Worm (Caenorhabditis elegans) whole organism, L1 larva: Measurements from ENCODE around the gene F54H12.2.
A peak's percentile ranks its signal among the peaks of the same experiment; 100 is the strongest.

Experiments used
- C04F5.9 ChIP-seq: sonication (generic microtip); optimal IDR thresholded peaks from 2 replicates; lab custom pipeline; 2016; ENCODE audit warnings: missing genetic modification characterization, missing compliant biosample characterization
- C16A3.4 ChIP-seq: fragments of 150-350 bp; optimal IDR thresholded peaks from 2 replicates; lab custom pipeline; 2014; ENCODE audit warnings: missing biosample characterization, missing genetic modification characterization
- F16B12.6 ChIP-seq: fragments of 150-350 bp; optimal IDR thresholded peaks from 2 replicates; lab custom pipeline; 2014; ENCODE audit warnings: missing biosample characterization, missing genetic modification characterization
- Y116A8C.19 ChIP-seq: sonication (generic microtip); optimal IDR thresholded peaks from 2 replicates; lab custom pipeline; 2016; ENCODE audit warnings: missing compliant biosample characterization, missing genetic modification characterization, borderline replicate concordance
- aha-1 ChIP-seq: fragments of 150-350 bp; optimal IDR thresholded peaks from 2 replicates; lab custom pipeline; 2014; ENCODE audit warnings: missing biosample characterization, missing genetic modification characterization
- blmp-1 ChIP-seq: fragments of 150-350 bp; optimal IDR thresholded peaks from 2 replicates; lab custom pipeline; 2014; ENCODE audit warnings: missing biosample characterization, missing genetic modification characterization
- ceh-63 ChIP-seq: fragments of 200-800 bp; sonication (Bioruptor generic); optimal IDR thresholded peaks from 2 replicates; lab custom pipeline; 2018; ENCODE audit warnings: mild to moderate bottlenecking, missing genetic modification characterization, missing compliant biosample characterization
- ceh-82 ChIP-seq, 3 experiments: fragments of 150-350 bp in 1 of 3; sonication (generic microtip) in 2 of 3; optimal IDR thresholded peaks; 2 replicates each; lab custom pipeline; 2014 to 2017; ENCODE audit warnings: missing biosample characterization in 3 of 3, missing genetic modification characterization in 3 of 3
- ceh-88 ChIP-seq: fragments of 200-800 bp; sonication (Bioruptor generic); IDR thresholded peaks from 2 replicates; pipeline ENCODE4 v1.3.6; 2022; ENCODE audit warnings: missing genetic modification characterization, missing compliant biosample characterization
- ceh-90 ChIP-seq: sonication (generic microtip); optimal IDR thresholded peaks from 2 replicates; lab custom pipeline; 2016; ENCODE audit warnings: missing genetic modification characterization, missing compliant biosample characterization
- dpl-1 ChIP-seq, 3 experiments: fragments of 150-350 bp in 2 of 3; sonication (generic microtip) in 1 of 3; optimal IDR thresholded peaks; 2 replicates each; lab custom pipeline; 2014 to 2017; ENCODE audit warnings: missing biosample characterization in 3 of 3, missing genetic modification characterization in 3 of 3, missing genetic modification reagents in 3 of 3
- dsc-1 ChIP-seq: sonication (generic microtip); optimal IDR thresholded peaks from 2 replicates; lab custom pipeline; 2016; ENCODE audit warnings: mild to moderate bottlenecking, missing genetic modification characterization, missing compliant biosample characterization
- efl-1 ChIP-seq, 4 experiments: fragments of 150-350 bp; optimal IDR thresholded peaks in 3 of 4; peaks in 1 of 4; 1 replicate in 1 of 4; 2 replicates in 3 of 4; lab custom pipeline; 2014; ENCODE audit warnings: missing biosample characterization in 2 of 4, missing genetic modification characterization in 2 of 4, missing genetic modification reagents in 2 of 4
- efl-3 ChIP-seq: fragments of 200-800 bp; sonication (Bioruptor generic); optimal IDR thresholded peaks from 2 replicates; lab custom pipeline; 2018; ENCODE audit warnings: mild to moderate bottlenecking, missing genetic modification characterization, missing compliant biosample characterization
- elt-2 ChIP-seq: sonication (generic microtip); optimal IDR thresholded peaks from 2 replicates; lab custom pipeline; 2016; ENCODE audit warnings: missing genetic modification characterization, mild to moderate bottlenecking, inconsistent platforms, missing compliant biosample characterization, missing genetic modification reagents
- elt-3 ChIP-seq, 6 experiments: fragments of 150-350 bp in 1 of 6; sonication (generic microtip); optimal IDR thresholded peaks; 2 replicates each; lab custom pipeline; 2017 to 2018; ENCODE audit warnings: missing biosample characterization in 6 of 6, missing genetic modification characterization in 6 of 6, inconsistent platforms in 1 of 6
- fkh-4 ChIP-seq: sonication (generic microtip); optimal IDR thresholded peaks from 2 replicates; lab custom pipeline; 2016; ENCODE audit warnings: missing compliant biosample characterization, missing genetic modification characterization, borderline replicate concordance
- fos-1 ChIP-seq: fragments of 150-350 bp; optimal IDR thresholded peaks from 2 replicates; lab custom pipeline; 2014; ENCODE audit warnings: missing biosample characterization, missing genetic modification characterization
- irx-1 ChIP-seq: sonication (generic microtip); optimal IDR thresholded peaks from 2 replicates; lab custom pipeline; 2016; ENCODE audit warnings: missing genetic modification characterization, missing compliant biosample characterization
- jun-1 ChIP-seq: fragments of 150-350 bp; optimal IDR thresholded peaks from 2 replicates; lab custom pipeline; 2014; ENCODE audit warnings: missing biosample characterization, missing genetic modification reagents, missing genetic modification characterization
- lin-13 ChIP-seq: fragments of 150-350 bp; optimal IDR thresholded peaks from 2 replicates; lab custom pipeline; 2014; ENCODE audit warnings: missing biosample characterization, missing genetic modification reagents, missing genetic modification characterization
- lin-14 ChIP-seq: fragments of 200-800 bp; sonication (Bioruptor generic); optimal IDR thresholded peaks from 2 replicates; lab custom pipeline; 2018; ENCODE audit warnings: mild to moderate bottlenecking, missing genetic modification characterization, moderate library complexity, missing compliant biosample characterization
- lin-35 ChIP-seq, 2 experiments: fragments of 150-350 bp; optimal IDR thresholded peaks; 2 replicates each; lab custom pipeline; 2014; ENCODE audit warnings: missing biosample characterization in 2 of 2, missing genetic modification characterization in 2 of 2, missing genetic modification reagents in 2 of 2
- lir-3 ChIP-seq: sonication (generic microtip); optimal IDR thresholded peaks from 2 replicates; lab custom pipeline; 2016; ENCODE audit warnings: mild to moderate bottlenecking, missing genetic modification characterization, moderate library complexity, missing compliant biosample characterization; ENCODE audit not compliant: poor library complexity
- lsy-2 ChIP-seq, 2 experiments: fragments of 150-350 bp; optimal IDR thresholded peaks; 2 replicates each; lab custom pipeline; 2014; ENCODE audit warnings: missing biosample characterization in 2 of 2, missing genetic modification characterization in 2 of 2
- mdl-1 ChIP-seq, 2 experiments: fragments of 150-350 bp; optimal IDR thresholded peaks; 2 replicates each; lab custom pipeline; 2014 to 2017; ENCODE audit warnings: missing biosample characterization in 2 of 2, missing genetic modification characterization in 2 of 2, inconsistent platforms in 1 of 2
- mep-1 ChIP-seq: fragments of 150-350 bp; optimal IDR thresholded peaks from 2 replicates; lab custom pipeline; 2014; ENCODE audit warnings: missing biosample characterization, missing genetic modification characterization
- nhr-12 ChIP-seq: sonication (generic microtip); optimal IDR thresholded peaks from 2 replicates; lab custom pipeline; 2017; ENCODE audit warnings: missing biosample characterization, missing genetic modification characterization
- nhr-19 ChIP-seq: fragments of 200-800 bp; sonication (Bioruptor generic); conservative IDR thresholded peaks from 2 replicates; pipeline ENCODE4 v1.3.6; 2022; ENCODE audit warnings: missing genetic modification characterization, missing compliant biosample characterization
- nhr-20 ChIP-seq: sonication (generic microtip); optimal IDR thresholded peaks from 2 replicates; lab custom pipeline; 2016; ENCODE audit warnings: mild to moderate bottlenecking, missing genetic modification characterization, missing compliant biosample characterization
- nhr-28 ChIP-seq: fragments of 150-350 bp; optimal IDR thresholded peaks from 2 replicates; lab custom pipeline; 2014; ENCODE audit warnings: missing biosample characterization, missing genetic modification characterization
- nhr-47 ChIP-seq: sonication (generic microtip); optimal IDR thresholded peaks from 2 replicates; lab custom pipeline; 2016; ENCODE audit warnings: mild to moderate bottlenecking, missing genetic modification characterization, moderate library complexity, missing compliant biosample characterization
- nhr-71 ChIP-seq: sonication (generic microtip); optimal IDR thresholded peaks from 2 replicates; lab custom pipeline; 2016; ENCODE audit warnings: mild to moderate bottlenecking, missing genetic modification characterization, moderate library complexity, missing compliant biosample characterization
- nhr-76 ChIP-seq: sonication (generic microtip); optimal IDR thresholded peaks from 2 replicates; lab custom pipeline; 2017; ENCODE audit warnings: missing biosample characterization, missing genetic modification characterization
- nhr-77 ChIP-seq: fragments of 150-350 bp; optimal IDR thresholded peaks from 2 replicates; lab custom pipeline; 2014; ENCODE audit warnings: missing biosample characterization, missing genetic modification characterization
- nhr-84 ChIP-seq: sonication (generic microtip); optimal IDR thresholded peaks from 2 replicates; lab custom pipeline; 2017; ENCODE audit warnings: missing biosample characterization, missing genetic modification characterization
- nhr-85 ChIP-seq: sonication (generic microtip); peaks from one replicate; lab custom pipeline; 2016; ENCODE audit warnings: missing genetic modification characterization, inconsistent platforms, missing compliant biosample characterization
- nhr-90 ChIP-seq: sonication (generic microtip); optimal IDR thresholded peaks from 2 replicates; lab custom pipeline; 2016; ENCODE audit warnings: mild to moderate bottlenecking, missing genetic modification characterization, missing compliant biosample characterization; ENCODE audit not compliant: poor library complexity
- rnt-1 ChIP-seq: sonication (generic microtip); optimal IDR thresholded peaks from 2 replicates; lab custom pipeline; 2016; ENCODE audit warnings: mild to moderate bottlenecking, missing genetic modification characterization, moderate library complexity, missing compliant biosample characterization
- skn-1 ChIP-seq: fragments of 150-350 bp; optimal IDR thresholded peaks from 2 replicates; lab custom pipeline; 2014; ENCODE audit warnings: missing biosample characterization, missing genetic modification characterization
- snpc-4 ChIP-seq: fragments of 150-350 bp; optimal IDR thresholded peaks from 2 replicates; lab custom pipeline; 2014; ENCODE audit warnings: missing biosample characterization, missing genetic modification characterization
- snu-23 ChIP-seq: sonication (generic microtip); optimal IDR thresholded peaks from 2 replicates; lab custom pipeline; 2016; ENCODE audit warnings: missing genetic modification characterization, missing compliant biosample characterization
- sptf-1 ChIP-seq: fragments of 150-350 bp; optimal IDR thresholded peaks from 2 replicates; lab custom pipeline; 2014; ENCODE audit warnings: missing biosample characterization, missing genetic modification characterization
- swsn-7 ChIP-seq: sonication (generic microtip); optimal IDR thresholded peaks from 2 replicates; lab custom pipeline; 2016; ENCODE audit warnings: missing genetic modification characterization, missing compliant biosample characterization
- tbx-2 ChIP-seq: sonication (generic microtip); optimal IDR thresholded peaks from 2 replicates; lab custom pipeline; 2016; ENCODE audit warnings: missing genetic modification characterization, missing compliant biosample characterization
- unc-130 ChIP-seq: fragments of 150-350 bp; optimal IDR thresholded peaks from 2 replicates; lab custom pipeline; 2017; ENCODE audit warnings: missing biosample characterization, missing genetic modification characterization, inconsistent platforms
- unc-98 ChIP-seq: fragments of 200-800 bp; sonication (Bioruptor generic); IDR thresholded peaks from 2 replicates; pipeline ENCODE4 v1.3.6; 2022; ENCODE audit warnings: missing genetic modification characterization, missing compliant biosample characterization
- xbp-1 ChIP-seq: sonication (generic microtip); optimal IDR thresholded peaks from 2 replicates; lab custom pipeline; 2016; ENCODE audit warnings: missing genetic modification characterization, missing compliant biosample characterization

Gene F54H12.2

DNA sequence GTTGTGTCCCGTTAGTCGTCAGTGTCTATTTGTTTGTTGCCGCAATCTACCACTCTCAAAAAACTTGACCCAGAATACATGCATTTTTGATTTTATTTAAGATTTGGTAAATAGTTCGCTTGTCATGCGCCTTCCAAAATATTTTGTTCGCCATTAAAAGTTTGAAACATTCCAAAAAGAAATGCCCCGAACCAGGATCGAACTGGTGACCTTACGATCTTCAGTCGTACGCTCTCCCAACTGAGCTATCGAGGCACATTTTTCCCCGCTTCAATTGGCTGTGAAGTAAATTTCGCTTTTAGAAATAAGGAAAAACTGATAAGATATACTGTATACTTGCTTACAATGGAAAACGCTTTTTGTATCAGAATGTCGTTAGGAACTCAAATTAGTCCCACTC, 13.9 kb downstream of the F54H12.2 start:
- TF ChIP-seq efl-1 (optimal IDR thresholded peaks at IDR 0.05; lab: Kevin White, UChicago) (no peak), efl-1 (GFP tag; optimal IDR thresholded peaks at IDR 0.05 in 1 of 2; lab: Kevin White, UChicago) (peak in 1 of 2 experiments; percentile 40), mep-1 (tag; lab: Kevin White, UChicago) (peak; percentile 4), unc-98 (no peak)

DNA sequence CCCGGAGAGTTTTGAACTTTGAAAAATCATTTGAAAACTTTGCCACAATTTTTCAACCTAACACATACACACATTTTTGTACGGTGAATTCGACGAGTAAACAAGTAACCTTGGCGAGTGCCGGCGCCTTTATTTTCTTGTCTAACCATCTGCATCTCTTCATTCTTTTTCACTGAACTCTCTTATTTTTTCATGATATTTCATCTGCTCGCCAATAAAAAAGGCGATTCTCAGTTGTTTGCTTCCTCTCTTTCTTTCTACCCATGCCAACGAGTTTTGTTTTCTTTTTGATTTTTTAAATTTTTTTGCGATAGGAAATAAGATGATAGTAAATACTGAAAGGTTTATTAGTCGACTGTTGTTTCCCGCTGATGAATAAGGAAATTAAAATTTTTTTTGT, 14.3 kb downstream of the F54H12.2 start:
- peak; percentile 45 for TF ChIP-seq C16A3.4 (tag; lab: Kevin White, UChicago)
- TF ChIP-seq snpc-4, result peak; percentile 3
- peak; percentile 61 for TF ChIP-seq nhr-77 (tag; lab: Kevin White, UChicago)
- TF ChIP-seq mdl-1 (tag; optimal IDR thresholded peaks at IDR 0.05; lab: Kevin White, UChicago), result no peak
- TF ChIP-seq C04F5.9, result no peak
- TF ChIP-seq tbx-2 (tag; lab: Kevin White, UChicago), result peak; percentile 51
- peak; percentile 31 for TF ChIP-seq dsc-1
- TF ChIP-seq ceh-82 (tag; optimal IDR thresholded peaks at IDR 0.05; lab: Kevin White, UChicago), result peak; percentile 2 to 31 (median 5)
- peak; percentile 77 for TF ChIP-seq snu-23 (GFP tag; lab: Kevin White, UChicago)
- TF ChIP-seq irx-1 (tag; lab: Kevin White, UChicago), result peak; percentile 56
- peak; percentile 57 to 67 for TF ChIP-seq lsy-2 (tag; optimal IDR thresholded peaks at IDR 0.05; lab: Kevin White, UChicago)
- peak; percentile 37 for TF ChIP-seq xbp-1 (tag; lab: Kevin White, UChicago)
- no peak for TF ChIP-seq efl-3
- peak; percentile 3 for TF ChIP-seq unc-130 (tag; lab: Kevin White, UChicago)
- TF ChIP-seq swsn-7 (tag; lab: Kevin White, UChicago), result peak; percentile 59
- no peak for TF ChIP-seq nhr-84 (tag; lab: Kevin White, UChicago)
- peak; percentile 78 for TF ChIP-seq nhr-20 (tag; lab: Kevin White, UChicago)
- peak; percentile 26 for TF ChIP-seq jun-1
- no peak for TF ChIP-seq fkh-4 (tag; lab: Kevin White, UChicago)
- no peak for TF ChIP-seq sptf-1 (tag; lab: Kevin White, UChicago)
- peak; percentile 11 for TF ChIP-seq skn-1 (tag; lab: Kevin White, UChicago)
- peak; percentile 5 for TF ChIP-seq elt-2 (tag; lab: Kevin White, UChicago)
- TF ChIP-seq lin-14 (GFP tag; lab: Kevin White, UChicago), result peak; percentile 86
- peak; percentile 68 to 79 for TF ChIP-seq efl-1 (optimal IDR thresholded peaks at IDR 0.05; lab: Kevin White, UChicago)
- peak; percentile 46 to 92 for TF ChIP-seq efl-1 (GFP tag; optimal IDR thresholded peaks at IDR 0.05 in 1 of 2; lab: Kevin White, UChicago)
- TF ChIP-seq lin-35 (GFP tag; optimal IDR thresholded peaks at IDR 0.05; lab: Kevin White, UChicago), result peak; percentile 38 to 68
- TF ChIP-seq blmp-1, result peak; percentile 46
- TF ChIP-seq nhr-19 (GFP tag; lab: Robert Waterston, UW), result peak; percentile 68
- peak; percentile 66 for TF ChIP-seq nhr-90 (tag; lab: Kevin White, UChicago)
- peak; percentile 27; the same call in 1 of the 2 replicates for TF ChIP-seq ceh-88 (GFP tag; lab: Robert Waterston, UW)
- TF ChIP-seq elt-3 (tag; optimal IDR thresholded peaks at IDR 0.05; lab: Kevin White, UChicago), result peak in 1 of 6 experiments; percentile 57
- TF ChIP-seq nhr-76 (tag; lab: Kevin White, UChicago), result no peak
- TF ChIP-seq lir-3, result no peak
- TF ChIP-seq nhr-71 (tag; lab: Kevin White, UChicago), result peak; percentile 74
- peak; percentile 50 for TF ChIP-seq fos-1
- peak; percentile 40 for TF ChIP-seq F16B12.6 (tag; lab: Kevin White, UChicago)
- no peak for TF ChIP-seq Y116A8C.19
- no peak for TF ChIP-seq nhr-12 (tag; lab: Kevin White, UChicago)
- TF ChIP-seq ceh-90 (tag; lab: Kevin White, UChicago), result no peak
- TF ChIP-seq ceh-63, result no peak
- TF ChIP-seq nhr-85 (tag; lab: Kevin White, UChicago), result peak; percentile 90
- peak; percentile 20 to 46 (median 26) for TF ChIP-seq dpl-1 (GFP tag; optimal IDR thresholded peaks at IDR 0.05; lab: Kevin White, UChicago)
- TF ChIP-seq nhr-47 (tag; lab: Kevin White, UChicago), result peak; percentile 60
- no peak for TF ChIP-seq nhr-28 (tag; lab: Kevin White, UChicago)
- peak; percentile 58 for TF ChIP-seq mep-1 (tag; lab: Kevin White, UChicago)
- peak; percentile 33 for TF ChIP-seq lin-13
- peak; percentile 57 for TF ChIP-seq rnt-1
- no peak for TF ChIP-seq aha-1 (tag; lab: Kevin White, UChicago)
